Worm (Caenorhabditis elegans) whole organism, late embryonic: Measurements from ENCODE around the gene K02F3.9.

Experiments
- C08G9.2 ChIP-seq: sonication (generic microtip); optimal IDR thresholded peaks from 2 replicates; lab custom pipeline; 2016; ENCODE audit warnings: mild to moderate bottlenecking, missing genetic modification characterization, moderate library complexity, missing compliant biosample characterization
- C38D4.7 ChIP-seq: fragments of 200-800 bp; sonication (Bioruptor generic); optimal IDR thresholded peaks from 2 replicates; lab custom pipeline; 2018; ENCODE audit warnings: mild to moderate bottlenecking, missing genetic modification characterization, moderate library complexity, missing compliant biosample characterization
- K02D7.2 ChIP-seq: sonication (generic microtip); optimal IDR thresholded peaks from 2 replicates; lab custom pipeline; 2017; ENCODE audit warnings: mild to moderate bottlenecking, missing genetic modification characterization, missing compliant biosample characterization
- K09A11.1 ChIP-seq: sonication (generic microtip); optimal IDR thresholded peaks from 2 replicates; lab custom pipeline; 2017; ENCODE audit warnings: antibody characterized with exemption, mild to moderate bottlenecking, missing genetic modification characterization, missing compliant biosample characterization; ENCODE audit not compliant: insufficient read depth
- Y22D7AL.16 ChIP-seq: sonication (generic microtip); optimal IDR thresholded peaks from 2 replicates; lab custom pipeline; 2016; ENCODE audit warnings: missing genetic modification characterization, missing compliant biosample characterization
- ahr-1 ChIP-seq: sonication (generic microtip); optimal IDR thresholded peaks from 2 replicates; lab custom pipeline; 2016; ENCODE audit warnings: missing genetic modification characterization, missing compliant biosample characterization
- ceh-14 ChIP-seq: sonication (generic microtip); optimal IDR thresholded peaks from 2 replicates; lab custom pipeline; 2016; ENCODE audit warnings: missing genotype, missing genetic modification characterization, missing compliant biosample characterization
- ceh-2 ChIP-seq: sonication (generic microtip); optimal IDR thresholded peaks from 2 replicates; lab custom pipeline; 2016; ENCODE audit warnings: missing genotype, missing genetic modification characterization, missing compliant biosample characterization
- ceh-22 ChIP-seq: sonication (generic microtip); optimal IDR thresholded peaks from 2 replicates; lab custom pipeline; 2017; ENCODE audit warnings: missing biosample characterization, missing genetic modification characterization
- ceh-30 ChIP-seq: fragments of 150-350 bp; optimal IDR thresholded peaks from 2 replicates; lab custom pipeline; 2014; ENCODE audit warnings: missing biosample characterization, missing genetic modification characterization
- ceh-31 ChIP-seq: sonication (generic microtip); optimal IDR thresholded peaks from 2 replicates; lab custom pipeline; 2016; ENCODE audit warnings: missing genetic modification characterization, missing compliant biosample characterization
- ceh-34 ChIP-seq: sonication (generic microtip); optimal IDR thresholded peaks from 2 replicates; lab custom pipeline; 2016; ENCODE audit warnings: mild to moderate bottlenecking, missing genetic modification characterization, missing compliant biosample characterization
- ceh-45 ChIP-seq: fragments of 200-800 bp; sonication (Bioruptor generic); IDR thresholded peaks from 2 replicates; pipeline ENCODE4 v1.3.6; 2022; ENCODE audit warnings: missing genetic modification reagents, missing genetic modification characterization, missing compliant biosample characterization
- ceh-48 ChIP-seq: sonication (generic microtip); optimal IDR thresholded peaks from 2 replicates; lab custom pipeline; 2016; ENCODE audit warnings: missing genetic modification characterization, inconsistent platforms, missing compliant biosample characterization
- ceh-6 ChIP-seq: fragments of 200-800 bp; sonication (Bioruptor generic); optimal IDR thresholded peaks from 2 replicates; lab custom pipeline; 2018; ENCODE audit warnings: mild to moderate bottlenecking, missing genetic modification characterization, missing compliant biosample characterization
- che-1 ChIP-seq: sonication (generic microtip); optimal IDR thresholded peaks from 2 replicates; lab custom pipeline; 2016; ENCODE audit warnings: mild to moderate bottlenecking, missing genetic modification characterization, missing compliant biosample characterization
- dmd-4 ChIP-seq: sonication (generic microtip); optimal IDR thresholded peaks from 2 replicates; lab custom pipeline; 2016; ENCODE audit warnings: borderline replicate concordance, missing genetic modification characterization, missing compliant biosample characterization
- dve-1 ChIP-seq: sonication (generic microtip); optimal IDR thresholded peaks from 2 replicates; lab custom pipeline; 2017; ENCODE audit warnings: antibody characterized with exemption, mild to moderate bottlenecking, missing genetic modification characterization, missing compliant biosample characterization
- elt-2 ChIP-seq: sonication (generic microtip); optimal IDR thresholded peaks from 2 replicates; lab custom pipeline; 2016; ENCODE audit warnings: missing genetic modification reagents, missing genetic modification characterization, missing compliant biosample characterization
- ets-4 ChIP-seq: sonication (generic microtip); optimal IDR thresholded peaks from 2 replicates; lab custom pipeline; 2016; ENCODE audit warnings: missing genetic modification characterization, missing compliant biosample characterization
- fkh-10 ChIP-seq: fragments of 150-350 bp; optimal IDR thresholded peaks from 2 replicates; lab custom pipeline; 2014; ENCODE audit warnings: missing biosample characterization, missing genetic modification reagents, missing genetic modification characterization
- fkh-6 ChIP-seq: sonication (generic microtip); optimal IDR thresholded peaks from 2 replicates; lab custom pipeline; 2016; ENCODE audit warnings: missing genetic modification characterization, missing compliant biosample characterization
- gmeb-2 ChIP-seq: sonication (generic microtip); optimal IDR thresholded peaks from 2 replicates; lab custom pipeline; 2016; ENCODE audit warnings: missing genetic modification characterization, inconsistent platforms, missing compliant biosample characterization
- hlh-6 ChIP-seq: sonication (generic microtip); optimal IDR thresholded peaks from 2 replicates; lab custom pipeline; 2016; ENCODE audit warnings: missing genotype, missing genetic modification characterization, missing compliant biosample characterization
- lim-6 ChIP-seq: sonication (generic microtip); optimal IDR thresholded peaks from 2 replicates; lab custom pipeline; 2016; ENCODE audit warnings: missing genetic modification characterization, missing compliant biosample characterization
- lin-11 ChIP-seq: fragments of 200-800 bp; sonication (Bioruptor generic); optimal IDR thresholded peaks from 2 replicates; lab custom pipeline; 2018; ENCODE audit warnings: mild to moderate bottlenecking, missing genetic modification characterization, missing compliant biosample characterization
- madf-2 ChIP-seq: sonication (generic microtip); optimal IDR thresholded peaks from 2 replicates; lab custom pipeline; 2017; ENCODE audit warnings: missing genetic modification characterization, missing compliant biosample characterization
- nfya-1 ChIP-seq: sonication (generic microtip); optimal IDR thresholded peaks from 2 replicates; lab custom pipeline; 2017; ENCODE audit warnings: missing genetic modification characterization, mild to moderate bottlenecking, missing compliant biosample characterization, antibody characterized with exemption, moderate library complexity
- nhr-232 ChIP-seq: sonication (generic microtip); optimal IDR thresholded peaks from 2 replicates; lab custom pipeline; 2016; ENCODE audit warnings: missing genetic modification characterization, missing compliant biosample characterization
- npax-4 ChIP-seq: sonication (generic microtip); optimal IDR thresholded peaks from 2 replicates; lab custom pipeline; 2016; ENCODE audit warnings: missing genetic modification characterization, missing compliant biosample characterization
- pag-3 ChIP-seq: sonication (generic microtip); optimal IDR thresholded peaks from 2 replicates; lab custom pipeline; 2016; ENCODE audit warnings: missing compliant biosample characterization, missing genetic modification characterization, borderline replicate concordance
- pat-9 ChIP-seq: fragments of 200-800 bp; sonication (Bioruptor generic); optimal IDR thresholded peaks from 2 replicates; lab custom pipeline; 2018; ENCODE audit warnings: mild to moderate bottlenecking, missing genetic modification characterization, moderate library complexity, missing compliant biosample characterization
- pax-1 ChIP-seq: fragments of 150-350 bp; optimal IDR thresholded peaks from 2 replicates; lab custom pipeline; 2014; ENCODE audit warnings: missing biosample characterization, missing genetic modification characterization
- pha-4 ChIP-seq: fragments of 150-350 bp; optimal IDR thresholded peaks from 2 replicates; lab custom pipeline; 2018; ENCODE audit warnings: missing biosample characterization, missing genetic modification reagents, missing genetic modification characterization
- pros-1 ChIP-seq: fragments of 150-350 bp; optimal IDR thresholded peaks from 2 replicates; lab custom pipeline; 2014; ENCODE audit warnings: missing biosample characterization, missing genetic modification reagents, missing genetic modification characterization
- rnt-1 ChIP-seq: sonication (generic microtip); optimal IDR thresholded peaks from 2 replicates; lab custom pipeline; 2016; ENCODE audit warnings: missing genetic modification characterization, missing compliant biosample characterization
- sox-2 ChIP-seq: fragments of 200-800 bp; sonication (Bioruptor generic); IDR thresholded peaks from 2 replicates; pipeline ENCODE4 v1.3.6; 2022; ENCODE audit warnings: missing genetic modification reagents, missing genetic modification characterization, missing compliant biosample characterization
- sox-4 ChIP-seq: sonication (generic microtip); optimal IDR thresholded peaks from 2 replicates; lab custom pipeline; 2017; ENCODE audit warnings: mild to moderate bottlenecking, missing genetic modification characterization, inconsistent platforms, missing compliant biosample characterization
- tbx-7 ChIP-seq: sonication (generic microtip); optimal IDR thresholded peaks from 2 replicates; lab custom pipeline; 2016; ENCODE audit warnings: missing genotype, missing genetic modification characterization, missing compliant biosample characterization
- unc-86 ChIP-seq: sonication (generic microtip); optimal IDR thresholded peaks from 2 replicates; lab custom pipeline; 2016; ENCODE audit warnings: missing genetic modification characterization, missing compliant biosample characterization
- zip-5 ChIP-seq: sonication (generic microtip); optimal IDR thresholded peaks from 2 replicates; lab custom pipeline; 2016; ENCODE audit warnings: missing genetic modification characterization, missing compliant biosample characterization

K02F3.9 gene

DNA sequence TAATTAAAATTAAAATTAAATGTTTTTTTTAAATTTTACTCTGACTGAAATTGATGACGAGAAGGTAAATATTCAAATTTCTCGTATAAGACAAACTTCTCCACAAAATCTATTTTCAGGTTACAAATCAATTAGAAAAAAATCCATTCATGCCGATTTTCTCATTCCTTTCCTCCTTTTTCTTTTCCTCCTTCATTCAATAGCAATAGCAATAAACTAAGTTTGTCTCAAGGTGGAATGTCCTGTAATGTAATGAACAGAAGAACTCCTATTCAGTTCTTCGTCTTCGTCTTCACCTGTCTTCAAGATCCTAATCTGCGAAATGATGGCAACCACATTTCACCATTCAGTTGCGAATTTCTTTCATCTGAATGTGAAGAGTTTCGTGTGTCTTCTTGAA lies 25.3 kb downstream of the K02F3.9 start, which contains the start of gene dac-1:
TSS of gene dac-1 (plus strand) at position 301 of the 400 bp plus-strand sequence.
- TF ChIP-seq pros-1 (tag; lab: Kevin White, UChicago): no peak
- no peak for TF ChIP-seq Y22D7AL.16 (tag; lab: Kevin White, UChicago)

DNA sequence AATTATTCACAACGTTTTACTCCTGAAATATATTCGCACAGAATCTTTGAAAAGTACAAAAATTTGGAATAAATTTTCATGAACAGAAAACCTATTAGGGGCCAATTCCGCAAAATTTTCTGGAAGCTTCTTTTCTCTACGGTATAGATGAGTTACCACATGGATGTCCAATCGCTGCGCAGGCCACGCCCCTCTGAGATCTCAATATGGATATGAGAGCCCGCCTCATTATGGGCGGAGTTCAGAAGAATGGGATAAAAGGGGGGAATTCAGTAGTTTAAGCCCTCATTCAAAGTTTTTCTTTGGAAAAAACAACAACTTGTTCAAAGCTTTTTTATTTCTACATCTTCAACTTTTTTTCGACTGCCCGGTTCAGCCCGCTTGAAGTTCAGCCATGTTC lies 29.6 kb downstream of the K02F3.9 start, which contains the start of gene daf-7:
TSS of gene daf-7 (plus strand) at position 301 of the 400 bp plus-strand sequence.
- TF ChIP-seq madf-2 (tag; lab: Kevin White, UChicago) (no peak), fkh-6 (no peak), ceh-14 (tag; lab: Kevin White, UChicago) (no peak), sox-2 (GFP tag; lab: Robert Waterston, UW) (no peak), pag-3 (tag; lab: Kevin White, UChicago) (no peak), ceh-22 (tag; lab: Kevin White, UChicago) (no peak), nfya-1 (no peak)

DNA sequence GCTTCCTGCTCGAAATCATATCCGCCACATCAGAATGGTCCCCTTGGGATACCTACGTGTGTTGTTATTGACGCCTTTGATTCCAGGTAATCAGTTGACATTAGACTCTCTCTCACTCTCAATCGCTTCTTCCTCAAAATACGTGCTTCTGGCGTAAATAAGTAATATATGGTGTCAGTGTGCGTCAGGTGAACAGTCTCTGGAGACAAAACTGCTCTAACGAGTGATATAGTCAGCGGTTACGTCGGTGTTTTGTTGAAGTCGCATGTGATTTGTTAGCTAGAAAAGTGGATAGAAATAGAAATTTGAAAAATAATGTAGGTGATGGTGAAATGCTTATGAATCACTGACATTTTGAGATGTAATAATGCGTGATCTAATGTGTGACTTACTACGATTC lies 39.1 kb downstream of the K02F3.9 start:
- no peak for TF ChIP-seq pax-1
- no peak for TF ChIP-seq ceh-48 (tag; lab: Kevin White, UChicago)
- no peak for TF ChIP-seq nfya-1
- TF ChIP-seq ceh-31: no peak
- no peak for TF ChIP-seq ceh-6 (GFP tag; lab: Kevin White, UChicago)
- no peak for TF ChIP-seq sox-2 (GFP tag; lab: Robert Waterston, UW)
- TF ChIP-seq pat-9 (tag; lab: Kevin White, UChicago): no peak
- TF ChIP-seq tbx-7 (tag; lab: Kevin White, UChicago): no peak
- no peak for TF ChIP-seq npax-4
- TF ChIP-seq fkh-10 (GFP tag; lab: Kevin White, UChicago): no peak
- TF ChIP-seq K09A11.1 (tag; lab: Kevin White, UChicago): no peak
- no peak for TF ChIP-seq dmd-4 (tag; lab: Kevin White, UChicago)
- no peak for TF ChIP-seq gmeb-2 (tag; lab: Kevin White, UChicago)
- TF ChIP-seq che-1: no peak
- TF ChIP-seq pros-1 (tag; lab: Kevin White, UChicago): no peak
- TF ChIP-seq dve-1 (tag; lab: Kevin White, UChicago): no peak
- TF ChIP-seq ceh-34 (tag; lab: Kevin White, UChicago): no peak
- TF ChIP-seq elt-2 (tag; lab: Kevin White, UChicago): no peak
- no peak for TF ChIP-seq C38D4.7
- TF ChIP-seq madf-2 (tag; lab: Kevin White, UChicago): no peak

DNA sequence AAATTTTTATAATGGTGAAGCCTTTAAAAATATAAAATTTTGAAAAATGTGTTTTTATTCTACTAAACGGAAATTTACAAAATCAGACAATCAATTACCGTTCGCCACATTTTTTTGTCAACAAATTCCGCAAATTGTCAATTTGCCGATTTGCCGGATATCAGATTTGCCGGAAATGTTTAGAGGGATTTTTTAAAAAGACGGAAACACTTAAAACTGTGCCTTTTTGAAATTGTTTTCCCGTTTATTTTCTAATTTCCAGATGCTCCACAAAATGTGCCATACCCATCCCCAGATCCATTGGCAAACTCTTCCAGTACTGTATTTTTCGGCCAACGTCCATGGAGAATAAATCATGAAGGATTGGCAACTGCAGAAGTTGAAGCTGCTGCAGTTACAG lies 43.7 kb downstream of the K02F3.9 start:
- TF ChIP-seq pha-4 (tag; lab: Kevin White, UChicago) (no peak), nfya-1 (no peak), pros-1 (tag; lab: Kevin White, UChicago) (no peak), K02D7.2 (tag; lab: Kevin White, UChicago) (no peak), ceh-14 (tag; lab: Kevin White, UChicago) (no peak), zip-5 (tag; lab: Kevin White, UChicago) (no peak), ceh-34 (tag; lab: Kevin White, UChicago) (no peak), fkh-6 (no peak), dmd-4 (tag; lab: Kevin White, UChicago) (no peak), lin-11 (tag; lab: Kevin White, UChicago) (no peak)
- TF ChIP-seq, all 69 proteins: peak for 0

DNA sequence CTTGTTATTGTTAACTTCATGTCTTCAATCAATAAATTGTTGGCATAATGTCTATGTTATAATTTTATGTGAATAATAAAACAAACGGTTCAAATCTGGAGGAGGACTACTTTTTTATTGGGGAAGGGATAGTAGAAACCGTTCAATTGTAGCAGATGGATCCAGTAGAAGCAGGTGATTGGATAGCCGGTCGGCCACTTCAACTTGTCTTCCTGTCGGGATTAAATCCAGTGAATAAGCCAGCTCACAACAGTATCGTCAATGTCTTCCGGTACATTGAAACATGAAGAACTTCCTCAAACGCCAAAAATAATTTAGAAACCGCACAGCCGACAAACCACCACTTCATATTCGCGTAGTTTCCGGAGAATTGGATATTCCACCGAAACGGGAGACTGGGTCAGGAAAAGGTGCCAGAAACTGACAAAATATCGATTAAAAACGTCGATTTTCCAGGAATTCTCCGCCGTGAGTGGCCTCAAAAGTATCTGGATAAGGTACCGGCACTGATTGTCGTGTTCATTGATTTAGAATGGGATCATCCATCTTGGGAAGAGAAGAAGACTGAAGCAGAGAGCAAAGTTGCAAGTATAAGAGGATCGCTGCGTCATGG lies 46.1 kb downstream of the K02F3.9 start, which contains the start of gene trpp-11:
TSS of gene trpp-11 (plus strand) at position 153 of the 613 bp plus-strand sequence.
- TF ChIP-seq zip-5 (tag; lab: Kevin White, UChicago) (no peak), sox-2 (GFP tag; lab: Robert Waterston, UW) (no peak), ahr-1 (tag; lab: Kevin White, UChicago) (no peak), rnt-1 (tag; lab: Kevin White, UChicago) (no peak), ceh-34 (tag; lab: Kevin White, UChicago) (no peak), dmd-4 (tag; lab: Kevin White, UChicago) (no peak), unc-86 (no peak), dve-1 (tag; lab: Kevin White, UChicago) (no peak), tbx-7 (tag; lab: Kevin White, UChicago) (no peak), ceh-2 (tag; lab: Kevin White, UChicago) (no peak), hlh-6 (tag; lab: Kevin White, UChicago) (no peak), ceh-30 (no peak), lim-6 (tag; lab: Kevin White, UChicago) (no peak), sox-4 (tag; lab: Kevin White, UChicago) (no peak), nhr-232 (no peak), C08G9.2 (tag; lab: Kevin White, UChicago) (no peak), ets-4 (tag; lab: Kevin White, UChicago) (no peak), ceh-45 (GFP tag; lab: Robert Waterston, UW) (no peak), che-1 (no peak)
- TF ChIP-seq, all 69 proteins: peak for 0
